Worm (Caenorhabditis elegans): ENCODE results near the gene hmg-11.
A peak's percentile ranks its signal among the peaks of the same experiment; 100 is the strongest.

- TF ChIP-seq die-1 (tag; optimal IDR thresholded peaks at IDR 0.05) (peak; percentile 10), lin-26 (GFP tag; IDR thresholded peaks at IDR 0.05) (peak; percentile 78)
Observed at ce11 chrII:4703011-4703410, 30.1 kb downstream of the hmg-11 start.

All from whole organism, young adult.